Fruit fly (Drosophila melanogaster) whole organism, embryonic: ENCODE measurements around the gene Cp36.

Source experiments
- Abd-B ChIP-seq: fragments of 200-800 bp; sonication (Bioruptor generic); optimal IDR thresholded peaks from 2 replicates; lab custom pipeline; 2018; ENCODE audit warnings: missing biosample characterization, mild to moderate bottlenecking, missing genetic modification characterization, moderate library complexity
- Aef1 ChIP-seq: fragments of 200-800 bp; sonication (Bioruptor generic); IDR thresholded peaks from 3 replicates; pipeline ENCODE4 v1.3.6; 2022; ENCODE audit warnings: missing biosample characterization, missing genetic modification characterization
- Atf3 ChIP-seq: fragments of 200-800 bp; sonication (Bioruptor generic); optimal IDR thresholded peaks from 3 replicates; lab custom pipeline; 2016; ENCODE audit warnings: missing biosample characterization, missing genetic modification characterization
- Bgb ChIP-seq: fragments of 200-800 bp; sonication (Bioruptor generic); IDR thresholded peaks from 2 replicates; pipeline ENCODE4 v1.3.6; 2022; ENCODE audit warnings: missing biosample characterization, missing genetic modification characterization; ENCODE audit not compliant: partially characterized antibody
- CG10147 ChIP-seq: fragments of 200-800 bp; sonication (Bioruptor generic); optimal IDR thresholded peaks from 2 replicates; lab custom pipeline; 2019; ENCODE audit warnings: missing biosample characterization, mild to moderate bottlenecking, missing genetic modification characterization, moderate library complexity
- CG11696 ChIP-seq: fragments of 200-800 bp; sonication (Bioruptor generic); IDR thresholded peaks from 2 replicates; pipeline ENCODE4 v1.3.6; 2022; ENCODE audit warnings: missing biosample characterization, missing genetic modification characterization
- CG15073 ChIP-seq: fragments of 200-800 bp; sonication (Bioruptor generic); optimal IDR thresholded peaks from 2 replicates; lab custom pipeline; 2016; ENCODE audit warnings: missing biosample characterization, missing genetic modification characterization
- CG15601 ChIP-seq: fragments of 200-800 bp; sonication (Bioruptor generic); optimal IDR thresholded peaks from 3 replicates; lab custom pipeline; 2019; ENCODE audit warnings: missing biosample characterization, mild to moderate bottlenecking, missing genetic modification characterization, moderate library complexity
- CG16779 ChIP-seq: fragments of 200-800 bp; sonication (Bioruptor generic); IDR thresholded peaks from 2 replicates; pipeline ENCODE4 v1.3.6; 2022; ENCODE audit warnings: missing biosample characterization, missing genetic modification characterization
- CG16813 ChIP-seq: fragments of 200-800 bp; sonication (Bioruptor generic); IDR thresholded peaks from 3 replicates; pipeline ENCODE4 v1.3.6; 2022; ENCODE audit warnings: missing biosample characterization, missing genetic modification characterization; ENCODE audit not compliant: partially characterized antibody
- CG18262 ChIP-seq: fragments of 200-800 bp; optimal IDR thresholded peaks from 3 replicates; lab custom pipeline; 2019; ENCODE audit warnings: missing biosample characterization, mild to moderate bottlenecking, missing genetic modification characterization, moderate library complexity
- CG1832 ChIP-seq: fragments of 200-800 bp; sonication (Bioruptor generic); optimal IDR thresholded peaks from 2 replicates; lab custom pipeline; 2017; ENCODE audit warnings: missing biosample characterization, mild to moderate bottlenecking, missing genetic modification characterization, inconsistent platforms
- CG2889 ChIP-seq: fragments of 200-800 bp; sonication (Bioruptor generic); IDR thresholded peaks from 3 replicates; pipeline ENCODE4 v1.3.6; 2022; ENCODE audit warnings: missing biosample characterization, missing genetic modification characterization
- CG30020 ChIP-seq: fragments of 200-800 bp; optimal IDR thresholded peaks from 2 replicates; lab custom pipeline; 2019; ENCODE audit warnings: missing biosample characterization, mild to moderate bottlenecking, missing genetic modification characterization, moderate library complexity
- CG30431 ChIP-seq: fragments of 200-800 bp; sonication (Bioruptor generic); optimal IDR thresholded peaks from 2 replicates; lab custom pipeline; 2017; ENCODE audit warnings: missing biosample characterization, missing genetic modification characterization
- CG4820 ChIP-seq: fragments of 200-800 bp; sonication (Bioruptor generic); optimal IDR thresholded peaks from 3 replicates; lab custom pipeline; 2016; ENCODE audit warnings: missing biosample characterization, missing genetic modification characterization
- CG6689 ChIP-seq: fragments of 200-800 bp; sonication (Bioruptor generic); IDR thresholded peaks from 2 replicates; pipeline ENCODE4 v1.3.6; 2022; ENCODE audit warnings: missing biosample characterization, missing genetic modification characterization
- CG7786 ChIP-seq: fragments of 200-800 bp; sonication (Bioruptor generic); optimal IDR thresholded peaks from 2 replicates; lab custom pipeline; 2016; ENCODE audit warnings: missing biosample characterization, missing genetic modification characterization
- CG7987 ChIP-seq: fragments of 200-800 bp; sonication (Bioruptor generic); optimal IDR thresholded peaks from 2 replicates; lab custom pipeline; 2018; ENCODE audit warnings: missing biosample characterization, mild to moderate bottlenecking, missing genetic modification characterization, moderate library complexity
- CG8089 ChIP-seq: fragments of 200-800 bp; sonication (Bioruptor generic); optimal IDR thresholded peaks from 3 replicates; lab custom pipeline; 2016; ENCODE audit warnings: missing biosample characterization, missing genetic modification characterization
- CG8944 ChIP-seq: fragments of 200-800 bp; sonication (Bioruptor generic); optimal IDR thresholded peaks from 3 replicates; lab custom pipeline; 2016; ENCODE audit warnings: missing biosample characterization, missing genetic modification characterization
- CG9797 ChIP-seq: fragments of 200-800 bp; sonication (Bioruptor generic); optimal IDR thresholded peaks from 3 replicates; lab custom pipeline; 2018; ENCODE audit warnings: missing biosample characterization, mild to moderate bottlenecking, missing genetic modification characterization
- CG9932 ChIP-seq: fragments of 200-800 bp; sonication (Bioruptor generic); IDR thresholded peaks from 2 replicates; pipeline ENCODE4 v1.3.6; 2022; ENCODE audit warnings: missing biosample characterization, missing genetic modification characterization
- Dbx ChIP-seq: fragments of 200-800 bp; sonication (Bioruptor generic); IDR thresholded peaks from 3 replicates; pipeline ENCODE4 v1.3.6; 2022; ENCODE audit warnings: missing biosample characterization, missing genetic modification characterization
- Dp ChIP-seq: fragments of 200-800 bp; sonication (Bioruptor generic); optimal IDR thresholded peaks from 2 replicates; lab custom pipeline; 2018; ENCODE audit warnings: missing biosample characterization, mild to moderate bottlenecking, missing genetic modification characterization, moderate library complexity
- E2f2 ChIP-seq: fragments of 200-800 bp; sonication (Bioruptor generic); IDR thresholded peaks from 2 replicates; pipeline ENCODE4 v1.3.6; 2022; ENCODE audit warnings: missing biosample characterization, missing genetic modification characterization
- Eip74EF ChIP-seq, 2 experiments: fragments of 200-800 bp in 1 of 2; fragments of >200 bp in 1 of 2; sonication (Bioruptor generic) in 1 of 2; optimal IDR thresholded peaks; 2 replicates each; lab custom pipeline; 2017 to 2019; ENCODE audit warnings: missing biosample characterization in 2 of 2, missing genetic modification characterization in 2 of 2, mild to moderate bottlenecking in 1 of 2, moderate library complexity in 1 of 2
- Fer2 ChIP-seq: fragments of 200-800 bp; sonication (Bioruptor generic); optimal IDR thresholded peaks from 2 replicates; lab custom pipeline; 2018; ENCODE audit warnings: missing biosample characterization, mild to moderate bottlenecking, missing genetic modification characterization, moderate library complexity
- HLH54F ChIP-seq: fragments of 200-800 bp; sonication (Bioruptor generic); optimal IDR thresholded peaks from 3 replicates; lab custom pipeline; 2016; ENCODE audit warnings: missing biosample characterization, missing genetic modification characterization
- Hey ChIP-seq: fragments of 200-800 bp; sonication (Bioruptor generic); optimal IDR thresholded peaks from 3 replicates; lab custom pipeline; 2018; ENCODE audit warnings: missing biosample characterization, mild to moderate bottlenecking, missing genetic modification characterization
- Hsf ChIP-seq: fragments of 200-800 bp; sonication (Bioruptor generic); optimal IDR thresholded peaks from 3 replicates; lab custom pipeline; 2016; ENCODE audit warnings: missing biosample characterization, missing genetic modification characterization
- Nf-YA ChIP-seq: fragments of 200-800 bp; sonication (Bioruptor generic); IDR thresholded peaks from 2 replicates; pipeline ENCODE4 v1.3.6; 2022; ENCODE audit warnings: missing biosample characterization, missing genetic modification characterization
- Oli ChIP-seq: fragments of 200-800 bp; sonication (Bioruptor generic); optimal IDR thresholded peaks from 2 replicates; lab custom pipeline; 2018; ENCODE audit warnings: missing biosample characterization, mild to moderate bottlenecking, missing genetic modification characterization, moderate library complexity
- Side ChIP-seq: fragments of 200-800 bp; sonication (Bioruptor generic); optimal IDR thresholded peaks from 2 replicates; lab custom pipeline; 2016; ENCODE audit warnings: missing biosample characterization, missing genetic modification characterization
- YL-1 ChIP-seq: fragments of 200-800 bp; sonication (Bioruptor generic); optimal IDR thresholded peaks from 3 replicates; lab custom pipeline; 2017; ENCODE audit warnings: missing biosample characterization, mild to moderate bottlenecking, missing genetic modification characterization
- ab ChIP-seq: fragments of 200-800 bp; sonication (Bioruptor generic); optimal IDR thresholded peaks from 2 replicates; lab custom pipeline; 2016; ENCODE audit warnings: missing biosample characterization, missing genetic modification characterization
- al ChIP-seq: fragments of 200-800 bp; sonication (Bioruptor generic); IDR thresholded peaks from 2 replicates; pipeline ENCODE4 v1.3.6; 2022; ENCODE audit warnings: missing biosample characterization, missing genetic modification characterization
- bab2 ChIP-seq: fragments of 200-800 bp; sonication (Bioruptor generic); optimal IDR thresholded peaks from 2 replicates; lab custom pipeline; 2016; ENCODE audit warnings: missing biosample characterization, missing genetic modification characterization
- chm ChIP-seq: fragments of 200-800 bp; sonication (Bioruptor generic); IDR thresholded peaks from 2 replicates; pipeline ENCODE4 v1.3.6; 2022; ENCODE audit warnings: missing biosample characterization, missing genetic modification characterization
- crc ChIP-seq: fragments of 200-800 bp; sonication (Bioruptor generic); optimal IDR thresholded peaks from 2 replicates; lab custom pipeline; 2016; ENCODE audit warnings: missing biosample characterization, missing genetic modification characterization
- fd102C ChIP-seq: fragments of 200-800 bp; sonication (Bioruptor generic); optimal IDR thresholded peaks from 2 replicates; lab custom pipeline; 2018; ENCODE audit warnings: missing biosample characterization, mild to moderate bottlenecking, missing genetic modification characterization, moderate library complexity
- fu2 ChIP-seq: fragments of 200-800 bp; sonication (Bioruptor generic); optimal IDR thresholded peaks from 2 replicates; lab custom pipeline; 2016; ENCODE audit warnings: missing biosample characterization, missing genetic modification characterization
- gcm2 ChIP-seq: fragments of 200-800 bp; sonication (Bioruptor generic); optimal IDR thresholded peaks from 2 replicates; lab custom pipeline; 2016; ENCODE audit warnings: missing biosample characterization, missing genetic modification characterization
- mam ChIP-seq: fragments of 200-800 bp; sonication (Bioruptor generic); optimal IDR thresholded peaks from 3 replicates; lab custom pipeline; 2016; ENCODE audit warnings: missing biosample characterization, missing genetic modification characterization
- nom ChIP-seq: fragments of 200-800 bp; sonication (Bioruptor generic); optimal IDR thresholded peaks from 2 replicates; lab custom pipeline; 2017; ENCODE audit warnings: missing biosample characterization, missing genetic modification characterization, mild to moderate bottlenecking, moderate library complexity, missing genetic modification reagents
- onecut ChIP-seq: fragments of 200-800 bp; sonication (Bioruptor generic); IDR thresholded peaks from 2 replicates; pipeline ENCODE4 v1.3.6; 2022; ENCODE audit warnings: missing biosample characterization, missing genetic modification characterization
- org-1 ChIP-seq: fragments of 200-800 bp; sonication (Bioruptor generic); optimal IDR thresholded peaks from 2 replicates; lab custom pipeline; 2017; ENCODE audit warnings: missing biosample characterization, missing genetic modification characterization
- pum ChIP-seq: fragments of 200-800 bp; sonication (Bioruptor generic); optimal IDR thresholded peaks from 2 replicates; lab custom pipeline; 2016; ENCODE audit warnings: missing biosample characterization, missing genetic modification characterization
- row ChIP-seq: fragments of 200-800 bp; sonication (Bioruptor generic); IDR thresholded peaks from 3 replicates; pipeline ENCODE4 v1.3.6; 2022; ENCODE audit warnings: missing biosample characterization, missing genetic modification characterization
- schlank ChIP-seq: fragments of 200-800 bp; sonication (Bioruptor generic); optimal IDR thresholded peaks from 2 replicates; lab custom pipeline; 2018; ENCODE audit warnings: missing biosample characterization, mild to moderate bottlenecking, missing genetic modification characterization
- sens ChIP-seq: fragments of 200-800 bp; sonication (Bioruptor generic); peaks from one replicate; lab custom pipeline; 2016; ENCODE audit warnings: missing biosample characterization, missing genetic modification characterization

The Cp36 gene

DNA sequence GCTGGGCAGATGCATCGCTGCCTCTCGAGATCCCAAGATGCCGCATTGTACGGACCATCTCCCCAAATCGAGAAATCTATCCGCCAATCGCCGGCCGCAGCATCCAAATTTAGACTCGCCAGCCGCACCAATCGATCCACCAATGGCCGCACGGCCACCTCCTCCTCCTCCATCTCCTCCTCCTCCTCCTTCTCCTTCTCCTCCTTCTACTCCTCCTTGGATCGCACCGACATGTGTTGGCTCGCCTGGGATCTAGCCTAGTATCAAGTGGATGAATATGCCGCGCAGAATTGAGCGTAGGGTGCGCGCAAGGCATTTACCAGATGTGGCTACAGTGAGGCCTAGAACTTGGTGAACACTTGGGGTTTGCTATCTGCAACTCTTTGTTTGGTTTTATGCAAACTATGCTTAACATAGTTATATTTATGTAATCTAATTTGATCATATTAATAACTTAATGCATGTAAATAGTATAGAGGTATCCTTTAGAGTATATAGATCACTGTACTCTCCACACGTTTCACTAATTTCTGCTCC is 24.0 kb upstream of the Cp36 start, which contains the start of gene org-1 (continued):
- TF ChIP-seq fd102C (GFP tag; lab: Kevin White, UChicago) (peak; percentile 82), Fer2 (peak; percentile 89), HLH54F (GFP tag; lab: Kevin White, UChicago) (peak; percentile 73), CG7786 (GFP tag; lab: Kevin White, UChicago) (peak; percentile 76), fu2 (GFP tag; lab: Kevin White, UChicago) (peak; percentile 44), CG18262 (tag; lab: Kevin White, UChicago) (peak; percentile 96), CG1832 (GFP tag; lab: Kevin White, UChicago) (no peak), CG16779 (GFP tag; lab: Robert Waterston, UW) (peak; percentile 82), Hey (tag; lab: Kevin White, UChicago) (peak; percentile 75), CG16813 (GFP tag; lab: Robert Waterston, UW) (no peak), CG30020 (tag; lab: Kevin White, UChicago) (peak; percentile 77), ab (GFP tag; lab: Kevin White, UChicago) (peak; percentile 73), CG4820 (peak; percentile 96), CG10147 (GFP tag; lab: Kevin White, UChicago) (peak; percentile 87), Aef1 (GFP tag; lab: Robert Waterston, UW) (peak; percentile 97), row (GFP tag; lab: Robert Waterston, UW) (peak; percentile 99), CG15601 (tag; lab: Kevin White, UChicago) (peak; percentile 94), sens (GFP tag; lab: Kevin White, UChicago) (peak; percentile 98), CG9797 (peak; percentile 16), al (GFP tag; lab: Robert Waterston, UW) (peak; percentile 92), Dp (no peak), onecut (GFP tag; lab: Robert Waterston, UW) (peak; percentile 93), YL-1 (GFP tag; lab: Kevin White, UChicago) (peak; percentile 77), Oli (tag; lab: Kevin White, UChicago) (peak; percentile 95), Hsf (GFP tag; lab: Kevin White, UChicago) (peak; percentile 91), Side (GFP tag; lab: Kevin White, UChicago) (peak; percentile 67), CG7987 (peak; percentile 73), CG2889 (GFP tag; lab: Robert Waterston, UW) (peak; percentile 94), CG11696 (peak; percentile 93), CG15073 (GFP tag; lab: Kevin White, UChicago) (peak; percentile 76), CG9932 (GFP tag; lab: Robert Waterston, UW) (peak; percentile 95), CG30431 (peak; percentile 95), Dbx (GFP tag; lab: Robert Waterston, UW) (peak; percentile 94), Atf3 (GFP tag; lab: Kevin White, UChicago) (peak; percentile 86), nom (GFP tag; lab: Kevin White, UChicago) (peak; percentile 84), bab2 (GFP tag; lab: Kevin White, UChicago) (peak; percentile 75), org-1 (GFP tag; lab: Kevin White, UChicago) (peak; percentile 92), gcm2 (GFP tag; lab: Kevin White, UChicago) (peak; percentile 76), Eip74EF (GFP tag; optimal IDR thresholded peaks at IDR 0.05; lab: Kevin White, UChicago) (peak in 1 of 2 experiments; percentile 88), CG6689 (GFP tag; lab: Robert Waterston, UW) (peak; percentile 98), CG8944 (peak; percentile 86), Abd-B (peak; percentile 94), Bgb (GFP tag; lab: Robert Waterston, UW) (0 out of 2 replicates have a peak, but pooled peaks have one; percentile 11), pum (GFP tag; lab: Kevin White, UChicago) (peak; percentile 89), Nf-YA (GFP tag; lab: Robert Waterston, UW) (peak; percentile 92), chm (GFP tag; lab: Robert Waterston, UW) (peak; percentile 99), crc (peak; percentile 60), schlank (tag; lab: Kevin White, UChicago) (peak; percentile 70), CG8089 (GFP tag; lab: Kevin White, UChicago) (peak; percentile 80), E2f2 (peak; percentile 80), mam (GFP tag; lab: Kevin White, UChicago) (peak; percentile 85)
